Worm (Caenorhabditis elegans): ENCODE measurements around the gene ZK994.6.

DNA sequence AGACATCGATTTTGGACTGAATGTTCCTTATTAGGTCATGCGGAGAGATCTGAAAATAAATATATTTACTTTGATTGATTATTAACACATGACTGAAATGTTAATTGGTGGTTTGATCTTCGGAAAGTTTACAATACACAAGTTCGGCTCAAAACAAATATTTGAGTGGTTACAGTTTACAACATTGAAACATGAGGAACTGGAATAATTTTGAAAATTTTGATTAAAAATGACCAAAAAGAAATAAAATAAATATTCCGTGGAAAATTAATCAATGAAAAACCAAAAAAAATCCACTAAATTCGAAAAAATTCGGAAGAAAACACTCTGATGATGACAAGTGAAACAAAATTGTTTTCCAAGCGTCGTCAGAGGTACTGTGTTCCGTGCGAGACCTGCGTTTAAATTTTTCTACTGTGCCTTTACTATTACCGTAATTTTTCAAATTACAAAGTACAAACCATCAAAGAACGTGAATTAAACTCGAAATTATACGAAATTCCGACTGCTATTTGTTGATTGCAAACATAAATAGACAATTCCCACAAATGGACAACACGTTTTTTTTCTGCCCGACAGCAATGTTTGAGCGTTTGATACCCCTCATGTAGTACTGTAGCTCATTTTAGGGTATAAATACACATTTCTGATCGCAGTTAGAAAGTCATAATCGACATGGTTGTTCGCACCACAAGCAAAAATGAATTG lies 13.8 kb upstream of the ZK994.6 start, which contains the start of the genes F45F2.11 and otpl-7:
- TF ChIP-seq unc-39 (tag; optimal IDR thresholded peaks at IDR 0.05): no peak
- TF ChIP-seq ceh-82 (tag; optimal IDR thresholded peaks at IDR 0.05): no peak
- no peak for TF ChIP-seq fos-1 (tag; optimal IDR thresholded peaks at IDR 0.05)
- TF ChIP-seq nhr-76 (tag; optimal IDR thresholded peaks at IDR 0.05): no peak
- no peak for TF ChIP-seq nhr-28 (tag; optimal IDR thresholded peaks at IDR 0.05)
- TF ChIP-seq saeg-2 (GFP tag; IDR thresholded peaks at IDR 0.05): no peak
- no peak for TF ChIP-seq egl-27 (tag; optimal IDR thresholded peaks at IDR 0.05)
- no peak for TF ChIP-seq nhr-42 (GFP tag; IDR thresholded peaks at IDR 0.05)
- TF ChIP-seq unc-62 (GFP tag; optimal IDR thresholded peaks at IDR 0.05 in 1 of 2): no peak
- TF ChIP-seq unc-62 (tag; optimal IDR thresholded peaks at IDR 0.05): no peak
- TF ChIP-seq aha-1 (tag): no peak
- TF ChIP-seq daf-12 (tag; optimal IDR thresholded peaks at IDR 0.05): no peak
